Worm (Caenorhabditis elegans) whole organism, L1 larva: Measurements from ENCODE around the gene T08D2.4.
"Not testable (repeated sequence)": the region's sequence is repeated elsewhere in the genome, so short reads cannot be mapped to it uniquely, and the experiment has no call there.

Experiments used
- C34B4.2 ChIP-seq: sonication (generic microtip); optimal IDR thresholded peaks from 2 replicates; lab custom pipeline; 2017; ENCODE audit warnings: mild to moderate bottlenecking, missing genetic modification characterization, missing compliant biosample characterization
- ama-1 ChIP-seq: fragments of 150-350 bp; optimal IDR thresholded peaks from 2 replicates; lab custom pipeline; 2014
- ceh-63 ChIP-seq: fragments of 200-800 bp; sonication (Bioruptor generic); optimal IDR thresholded peaks from 2 replicates; lab custom pipeline; 2018; ENCODE audit warnings: mild to moderate bottlenecking, missing genetic modification characterization, missing compliant biosample characterization
- ceh-82 ChIP-seq, 3 experiments: fragments of 150-350 bp in 1 of 3; sonication (generic microtip) in 2 of 3; optimal IDR thresholded peaks; 2 replicates each; lab custom pipeline; 2014 to 2017; ENCODE audit warnings: missing biosample characterization in 3 of 3, missing genetic modification characterization in 3 of 3
- ces-1 ChIP-seq: fragments of 150-350 bp; optimal IDR thresholded peaks from 2 replicates; lab custom pipeline; 2014; ENCODE audit warnings: missing biosample characterization, missing genetic modification reagents, missing genetic modification characterization
- elt-3 ChIP-seq, 6 experiments: fragments of 150-350 bp in 1 of 6; sonication (generic microtip); optimal IDR thresholded peaks; 2 replicates each; lab custom pipeline; 2017 to 2018; ENCODE audit warnings: missing biosample characterization in 6 of 6, missing genetic modification characterization in 6 of 6, inconsistent platforms in 1 of 6
- fkh-4 ChIP-seq: sonication (generic microtip); optimal IDR thresholded peaks from 2 replicates; lab custom pipeline; 2016; ENCODE audit warnings: missing compliant biosample characterization, missing genetic modification characterization, borderline replicate concordance
- fkh-8 ChIP-seq: sonication (generic microtip); optimal IDR thresholded peaks from 2 replicates; lab custom pipeline; 2016; ENCODE audit warnings: mild to moderate bottlenecking, missing genetic modification characterization, missing compliant biosample characterization
- grh-1 ChIP-seq: fragments of 200-800 bp; sonication (Bioruptor generic); IDR thresholded peaks from 2 replicates; pipeline ENCODE4 v1.3.6; 2022; ENCODE audit warnings: missing genetic modification reagents, missing genetic modification characterization, missing compliant biosample characterization
- lin-14 ChIP-seq: fragments of 200-800 bp; sonication (Bioruptor generic); optimal IDR thresholded peaks from 2 replicates; lab custom pipeline; 2018; ENCODE audit warnings: mild to moderate bottlenecking, missing genetic modification characterization, moderate library complexity, missing compliant biosample characterization
- lin-15B ChIP-seq: fragments of 150-350 bp; sonication (generic microtip); optimal IDR thresholded peaks from 3 replicates; lab custom pipeline; 2014; ENCODE audit warnings: missing biosample characterization, missing genetic modification characterization
- lin-35 ChIP-seq, 2 experiments: fragments of 150-350 bp; optimal IDR thresholded peaks; 2 replicates each; lab custom pipeline; 2014; ENCODE audit warnings: missing biosample characterization in 2 of 2, missing genetic modification characterization in 2 of 2, missing genetic modification reagents in 2 of 2
- lir-3 ChIP-seq: sonication (generic microtip); optimal IDR thresholded peaks from 2 replicates; lab custom pipeline; 2016; ENCODE audit warnings: mild to moderate bottlenecking, missing genetic modification characterization, moderate library complexity, missing compliant biosample characterization; ENCODE audit not compliant: poor library complexity
- mab-9 ChIP-seq: fragments of 200-800 bp; sonication (Bioruptor generic); IDR thresholded peaks from 2 replicates; pipeline ENCODE4 v1.3.6; 2022; ENCODE audit warnings: missing genetic modification reagents, missing genetic modification characterization, missing compliant biosample characterization
- mdl-1 ChIP-seq, 2 experiments: fragments of 150-350 bp; optimal IDR thresholded peaks; 2 replicates each; lab custom pipeline; 2014 to 2017; ENCODE audit warnings: missing biosample characterization in 2 of 2, missing genetic modification characterization in 2 of 2, inconsistent platforms in 1 of 2
- nhr-11 ChIP-seq: fragments of 150-350 bp; optimal IDR thresholded peaks from 2 replicates; lab custom pipeline; 2014; ENCODE audit warnings: missing biosample characterization, missing genetic modification characterization
- nhr-237 ChIP-seq: fragments of 150-350 bp; optimal IDR thresholded peaks from 2 replicates; lab custom pipeline; 2014; ENCODE audit warnings: missing biosample characterization, missing genetic modification characterization
- nhr-47 ChIP-seq: sonication (generic microtip); optimal IDR thresholded peaks from 2 replicates; lab custom pipeline; 2016; ENCODE audit warnings: mild to moderate bottlenecking, missing genetic modification characterization, moderate library complexity, missing compliant biosample characterization
- nhr-71 ChIP-seq: sonication (generic microtip); optimal IDR thresholded peaks from 2 replicates; lab custom pipeline; 2016; ENCODE audit warnings: mild to moderate bottlenecking, missing genetic modification characterization, moderate library complexity, missing compliant biosample characterization
- nhr-77 ChIP-seq: fragments of 150-350 bp; optimal IDR thresholded peaks from 2 replicates; lab custom pipeline; 2014; ENCODE audit warnings: missing biosample characterization, missing genetic modification characterization
- nhr-84 ChIP-seq: sonication (generic microtip); optimal IDR thresholded peaks from 2 replicates; lab custom pipeline; 2017; ENCODE audit warnings: missing biosample characterization, missing genetic modification characterization
- nhr-90 ChIP-seq: sonication (generic microtip); optimal IDR thresholded peaks from 2 replicates; lab custom pipeline; 2016; ENCODE audit warnings: mild to moderate bottlenecking, missing genetic modification characterization, missing compliant biosample characterization; ENCODE audit not compliant: poor library complexity
- pag-3 ChIP-seq: sonication (generic microtip); optimal IDR thresholded peaks from 2 replicates; lab custom pipeline; 2017; ENCODE audit warnings: missing genetic modification characterization, mild to moderate bottlenecking, missing compliant biosample characterization, antibody characterized with exemption, borderline replicate concordance; ENCODE audit not compliant: insufficient read depth
- skn-1 ChIP-seq: fragments of 150-350 bp; optimal IDR thresholded peaks from 2 replicates; lab custom pipeline; 2014; ENCODE audit warnings: missing biosample characterization, missing genetic modification characterization
- snpc-4 ChIP-seq: fragments of 150-350 bp; optimal IDR thresholded peaks from 2 replicates; lab custom pipeline; 2014; ENCODE audit warnings: missing biosample characterization, missing genetic modification characterization
- snu-23 ChIP-seq: sonication (generic microtip); optimal IDR thresholded peaks from 2 replicates; lab custom pipeline; 2016; ENCODE audit warnings: missing genetic modification characterization, missing compliant biosample characterization
- sup-37 ChIP-seq: fragments of 200-800 bp; sonication (Bioruptor generic); optimal IDR thresholded peaks from 2 replicates; lab custom pipeline; 2018; ENCODE audit warnings: mild to moderate bottlenecking, missing genetic modification characterization, missing compliant biosample characterization
- unc-130 ChIP-seq: fragments of 150-350 bp; optimal IDR thresholded peaks from 2 replicates; lab custom pipeline; 2017; ENCODE audit warnings: missing biosample characterization, missing genetic modification characterization, inconsistent platforms
- unc-98 ChIP-seq: fragments of 200-800 bp; sonication (Bioruptor generic); IDR thresholded peaks from 2 replicates; pipeline ENCODE4 v1.3.6; 2022; ENCODE audit warnings: missing genetic modification characterization, missing compliant biosample characterization
- xbp-1 ChIP-seq: sonication (generic microtip); optimal IDR thresholded peaks from 2 replicates; lab custom pipeline; 2016; ENCODE audit warnings: missing genetic modification characterization, missing compliant biosample characterization

T08D2.4 gene

DNA sequence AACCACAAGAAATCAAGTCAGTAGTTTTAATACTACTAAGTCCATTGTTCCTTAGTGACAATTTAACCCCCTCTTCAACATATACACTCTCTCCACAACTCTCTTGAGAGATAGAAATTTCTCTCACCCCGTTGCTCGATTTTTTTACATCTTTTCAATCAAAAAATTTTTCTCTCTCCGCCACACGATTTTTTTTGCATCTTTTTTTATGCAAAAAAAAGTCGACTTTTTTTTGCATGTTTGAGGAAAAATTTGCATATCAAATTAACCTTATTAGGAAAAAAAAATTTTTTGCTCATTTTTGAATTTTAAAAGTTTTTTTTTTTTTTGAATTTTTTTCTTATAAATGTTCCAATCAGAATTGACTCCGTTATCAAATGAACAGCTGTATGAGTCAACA is 30.4 kb upstream of the T08D2.4 start (continued):
- no peak for TF ChIP-seq fkh-4 (tag; lab: Kevin White, UChicago)
- TF ChIP-seq pag-3 (tag; lab: Kevin White, UChicago) = no peak
- TF ChIP-seq snu-23 (GFP tag; lab: Kevin White, UChicago) = peak; percentile 10
- TF ChIP-seq unc-98 (GFP tag; lab: Robert Waterston, UW) = no peak
- TF ChIP-seq C34B4.2 (tag; lab: Kevin White, UChicago) = no peak
- no peak for TF ChIP-seq nhr-237
- TF ChIP-seq lir-3 (tag; lab: Kevin White, UChicago) = no peak

DNA sequence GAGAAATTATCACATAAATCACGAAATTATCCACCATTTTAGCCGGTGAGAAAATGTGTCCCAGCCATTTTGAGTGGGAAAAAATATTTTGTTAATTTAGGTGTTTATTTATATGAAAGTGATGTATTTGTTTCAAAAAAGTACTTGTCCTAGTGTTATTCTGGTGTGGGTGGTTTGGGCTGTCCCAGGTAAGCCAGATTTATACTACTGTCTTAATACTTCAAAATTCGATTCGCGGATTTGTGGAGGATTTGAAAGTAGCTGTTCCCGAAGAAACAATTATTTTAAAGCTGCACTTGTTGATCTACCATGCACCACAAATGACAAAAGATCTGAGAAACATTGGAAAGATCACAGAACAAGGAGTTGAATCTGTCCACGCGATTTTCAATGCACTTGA is 29.4 kb upstream of the T08D2.4 start, which contains the start of gene Y73B3A.11:
Gene Y73B3A.11, plus strand, starts transcription at position 301 of the 400 bp plus-strand sequence.
- TF ChIP-seq lin-15B (tag; lab: Kevin White, UChicago) (no peak), nhr-47 (tag; lab: Kevin White, UChicago) (no peak), fkh-8 (no peak), mab-9 (GFP tag; lab: Robert Waterston, UW) (no peak), ces-1 (no peak), mdl-1 (tag; optimal IDR thresholded peaks at IDR 0.05; lab: Kevin White, UChicago) (no peak), lin-14 (GFP tag; lab: Kevin White, UChicago) (no peak), nhr-84 (tag; lab: Kevin White, UChicago) (no peak), ceh-63 (GFP tag; lab: Kevin White, UChicago) (no peak), unc-130 (tag; lab: Kevin White, UChicago) (no peak), xbp-1 (tag; lab: Kevin White, UChicago) (no peak), elt-3 (tag; optimal IDR thresholded peaks at IDR 0.05; lab: Kevin White, UChicago) (no peak), grh-1 (GFP tag; lab: Robert Waterston, UW) (no peak), snpc-4 (no peak), nhr-90 (tag; lab: Kevin White, UChicago) (no peak), nhr-71 (no peak), skn-1 (tag; lab: Kevin White, UChicago) (no peak), ama-1 (lab: Kevin White, UChicago) (no peak), lir-3 (tag; lab: Kevin White, UChicago) (no peak), nhr-77 (tag; lab: Kevin White, UChicago) (no peak)

DNA sequence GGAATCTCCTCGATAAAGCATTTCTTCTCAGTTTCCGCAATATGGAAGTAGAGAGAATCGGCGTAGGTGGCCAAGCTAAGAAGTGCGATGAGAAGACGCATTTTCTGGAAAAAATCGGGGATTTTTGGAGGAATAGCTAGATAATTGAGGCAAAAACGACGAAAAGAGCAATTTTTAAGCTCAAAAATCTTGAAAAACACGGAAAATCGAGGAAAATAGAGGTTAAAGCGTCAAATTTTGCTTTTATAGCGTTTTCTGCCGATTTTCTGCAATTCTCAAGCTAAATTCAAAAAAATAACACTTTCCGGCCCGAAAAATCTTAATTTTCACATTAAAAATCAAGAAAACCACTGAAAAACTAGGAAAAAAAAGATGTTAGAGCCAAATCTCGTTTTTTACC is 14.2 kb upstream of the T08D2.4 start, which contains the start of gene tmed-12:
Gene tmed-12, minus strand, starts transcription at position 101 of the 400 bp plus-strand sequence.
- TF ChIP-seq grh-1 (GFP tag; lab: Robert Waterston, UW); ceh-82 (tag; optimal IDR thresholded peaks at IDR 0.05; lab: Kevin White, UChicago); lin-35 (GFP tag; optimal IDR thresholded peaks at IDR 0.05; lab: Kevin White, UChicago): not testable (repeated sequence)

DNA sequence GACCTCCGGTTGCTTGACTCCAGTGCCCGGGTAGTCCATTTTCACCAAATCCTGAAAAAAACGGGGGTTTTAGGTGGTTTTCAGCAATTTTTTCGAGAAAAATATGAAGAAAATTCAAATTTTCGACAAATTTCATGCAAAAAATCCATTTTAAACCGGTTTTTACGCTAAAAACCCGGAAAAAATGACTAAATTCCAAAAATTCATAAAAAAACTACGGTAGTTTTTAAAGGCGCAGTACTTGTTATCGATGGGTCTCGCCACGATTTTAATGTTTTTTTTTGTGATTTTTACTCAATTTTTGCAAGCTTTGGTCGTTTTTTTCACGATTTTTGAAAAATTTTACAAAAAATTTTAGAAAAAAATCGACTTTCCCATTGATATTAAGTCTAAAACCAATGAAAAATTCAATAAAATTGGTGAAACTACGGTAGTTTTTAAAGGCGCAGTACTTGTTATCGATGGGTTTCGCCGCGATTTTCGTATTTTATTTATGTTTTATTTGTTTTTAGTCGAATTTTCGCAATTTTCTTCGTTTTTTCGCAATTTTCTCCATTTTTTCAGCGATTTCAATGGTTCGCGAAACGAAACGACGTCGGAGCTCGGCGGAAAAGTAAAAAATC is 5.0 kb downstream of the T08D2.4 start, which contains the start of the genes T08D2.6 and chkr-1:
Gene T08D2.6, minus strand, starts transcription at position 51 of the 623 bp plus-strand sequence.
Gene chkr-1, plus strand, starts transcription at position 573 of the 623 bp plus-strand sequence.
- not testable (repeated sequence) for TF ChIP-seq snpc-4; sup-37 (GFP tag; lab: Kevin White, UChicago); nhr-11 (tag; lab: Kevin White, UChicago)
- TF ChIP-seq, all 84 proteins: peak for 0; not testable (repeated sequence) for 84

DNA sequence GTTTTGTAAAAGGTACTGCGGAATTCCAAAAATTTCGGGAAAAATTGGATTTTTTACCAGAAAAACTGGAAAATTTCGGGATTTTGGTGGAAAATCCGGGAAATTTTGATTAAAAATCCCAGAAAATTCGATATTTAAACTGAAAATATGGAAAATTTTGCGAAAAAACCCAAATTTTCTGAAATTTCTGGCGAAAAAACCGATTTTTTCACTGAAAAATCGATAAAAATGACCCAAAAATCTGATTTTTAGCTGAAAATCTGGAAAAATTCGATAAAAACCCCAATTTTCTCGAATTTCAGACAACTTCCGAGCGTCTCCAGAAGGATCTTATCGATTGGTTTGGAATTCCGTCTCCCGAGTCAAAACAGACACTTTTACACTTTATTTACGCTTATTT is 15.3 kb downstream of the T08D2.4 start, which contains the start of gene T08D2.8:
Gene T08D2.8, plus strand, starts transcription at position 301 of the 400 bp plus-strand sequence.
- no peak for TF ChIP-seq lir-3 (tag; lab: Kevin White, UChicago)
